Fruit fly (Drosophila melanogaster) whole organism, embryonic: ENCODE data around the gene CG32436.

Source experiments
- ATbp ChIP-seq: fragments of 200-800 bp; sonication (Bioruptor generic); optimal IDR thresholded peaks from 2 replicates; lab custom pipeline; 2017; ENCODE audit warnings: missing biosample characterization, mild to moderate bottlenecking, missing genetic modification characterization, missing genetic modification reagents
- B-H2 ChIP-seq: fragments of 200-800 bp; sonication (Bioruptor generic); optimal IDR thresholded peaks from 2 replicates; lab custom pipeline; 2018; ENCODE audit warnings: missing biosample characterization, mild to moderate bottlenecking, missing genetic modification characterization
- Bgb ChIP-seq: fragments of 200-800 bp; sonication (Bioruptor generic); IDR thresholded peaks from 2 replicates; pipeline ENCODE4 v1.3.6; 2022; ENCODE audit warnings: missing biosample characterization, missing genetic modification characterization; ENCODE audit not compliant: partially characterized antibody
- CG1024 ChIP-seq: fragments of 200-800 bp; sonication (Bioruptor generic); IDR thresholded peaks from 2 replicates; pipeline ENCODE4 v1.3.6; 2022; ENCODE audit warnings: missing biosample characterization, missing genetic modification characterization
- CG10321 ChIP-seq: fragments of 200-800 bp; sonication (Bioruptor generic); IDR thresholded peaks from 2 replicates; pipeline ENCODE4 v1.3.6; 2022; ENCODE audit warnings: missing biosample characterization, missing genetic modification characterization
- CG11456 ChIP-seq: fragments of 200-800 bp; sonication (Bioruptor generic); IDR thresholded peaks from 3 replicates; pipeline ENCODE4 v1.3.6; 2022; ENCODE audit warnings: missing biosample characterization, missing genetic modification characterization
- CG12071 ChIP-seq: fragments of 200-800 bp; sonication (Bioruptor generic); optimal IDR thresholded peaks from 3 replicates; lab custom pipeline; 2018; ENCODE audit warnings: missing biosample characterization, mild to moderate bottlenecking, missing genetic modification characterization
- CG12299 ChIP-seq: fragments of 200-800 bp; sonication (Bioruptor generic); optimal IDR thresholded peaks from 2 replicates; lab custom pipeline; 2018; ENCODE audit warnings: missing biosample characterization, mild to moderate bottlenecking, missing genetic modification characterization
- CG14441 ChIP-seq: fragments of 200-800 bp; sonication (Bioruptor generic); IDR thresholded peaks from 2 replicates; pipeline ENCODE4 v1.3.6; 2022; ENCODE audit warnings: missing biosample characterization, missing genetic modification characterization
- CG15073 ChIP-seq: fragments of 200-800 bp; sonication (Bioruptor generic); optimal IDR thresholded peaks from 2 replicates; lab custom pipeline; 2016; ENCODE audit warnings: missing biosample characterization, missing genetic modification characterization
- CG1647 ChIP-seq: fragments of 200-800 bp; sonication (Bioruptor generic); optimal IDR thresholded peaks from 3 replicates; lab custom pipeline; 2016; ENCODE audit warnings: missing biosample characterization, missing genetic modification characterization
- CG16815 ChIP-seq: fragments of 200-800 bp; sonication (Bioruptor generic); optimal IDR thresholded peaks from 3 replicates; lab custom pipeline; 2017; ENCODE audit warnings: missing biosample characterization, mild to moderate bottlenecking, missing genetic modification characterization
- CG16863 ChIP-seq: fragments of 200-800 bp; sonication (Bioruptor generic); optimal IDR thresholded peaks from 3 replicates; lab custom pipeline; 2016; ENCODE audit warnings: missing biosample characterization, missing genetic modification characterization
- CG2202 ChIP-seq: fragments of 200-800 bp; sonication (Bioruptor generic); optimal IDR thresholded peaks from 2 replicates; lab custom pipeline; 2018; ENCODE audit warnings: missing biosample characterization, mild to moderate bottlenecking, missing genetic modification characterization
- CG2678 ChIP-seq: fragments of 200-800 bp; sonication (Bioruptor generic); optimal IDR thresholded peaks from 3 replicates; lab custom pipeline; 2019; ENCODE audit warnings: missing biosample characterization, mild to moderate bottlenecking, missing genetic modification characterization, moderate library complexity
- CG30431 ChIP-seq: fragments of 200-800 bp; sonication (Bioruptor generic); optimal IDR thresholded peaks from 2 replicates; lab custom pipeline; 2017; ENCODE audit warnings: missing biosample characterization, missing genetic modification characterization
- CG31388 ChIP-seq: fragments of 200-800 bp; sonication (Bioruptor generic); optimal IDR thresholded peaks from 2 replicates; lab custom pipeline; 2016; ENCODE audit warnings: missing biosample characterization, missing genetic modification characterization
- CG32767 ChIP-seq: fragments of 200-800 bp; sonication (Bioruptor generic); IDR thresholded peaks from 2 replicates; pipeline ENCODE4 v1.3.6; 2022; ENCODE audit warnings: missing biosample characterization, missing genetic modification characterization
- CG4730 ChIP-seq: fragments of 200-800 bp; sonication (Bioruptor generic); IDR thresholded peaks from 2 replicates; pipeline ENCODE4 v1.3.6; 2022; ENCODE audit warnings: missing biosample characterization, missing genetic modification characterization
- CG6654 ChIP-seq: fragments of 200-800 bp; sonication (Bioruptor generic); optimal IDR thresholded peaks from 2 replicates; lab custom pipeline; 2017; ENCODE audit warnings: missing biosample characterization, mild to moderate bottlenecking, missing genetic modification characterization
- CG6765 ChIP-seq: fragments of 200-800 bp; sonication (Bioruptor generic); optimal IDR thresholded peaks from 3 replicates; lab custom pipeline; 2017; ENCODE audit warnings: missing biosample characterization, mild to moderate bottlenecking, missing genetic modification characterization
- CG8089 ChIP-seq: fragments of 200-800 bp; sonication (Bioruptor generic); optimal IDR thresholded peaks from 3 replicates; lab custom pipeline; 2016; ENCODE audit warnings: missing biosample characterization, missing genetic modification characterization
- CG8478 ChIP-seq: fragments of >200 bp; optimal IDR thresholded peaks from 2 replicates; lab custom pipeline; 2018
- Dfd ChIP-seq, 2 experiments: fragments of >200 bp; optimal IDR thresholded peaks; 2 replicates each; lab custom pipeline; 2017; ENCODE audit warnings: missing biosample characterization in 2 of 2, missing genetic modification characterization in 2 of 2
- Dip2 ChIP-seq: fragments of 200-800 bp; sonication (Bioruptor generic); IDR thresholded peaks from 2 replicates; pipeline ENCODE4 v1.3.6; 2022; ENCODE audit warnings: missing biosample characterization, missing genetic modification characterization
- E2f1 ChIP-seq: fragments of 200-800 bp; sonication (Bioruptor generic); IDR thresholded peaks from 2 replicates; pipeline ENCODE4 v1.3.6; 2022; ENCODE audit warnings: missing biosample characterization, missing genetic modification characterization
- Elba2 ChIP-seq: fragments of 200-800 bp; sonication (Bioruptor generic); optimal IDR thresholded peaks from 3 replicates; lab custom pipeline; 2016; ENCODE audit warnings: missing biosample characterization, missing genetic modification characterization
- Fer1 ChIP-seq: fragments of 200-800 bp; sonication (Bioruptor generic); optimal IDR thresholded peaks from 2 replicates; lab custom pipeline; 2017; ENCODE audit warnings: missing biosample characterization, mild to moderate bottlenecking, missing genetic modification characterization
- Gsc ChIP-seq: fragments of 200-800 bp; sonication (Bioruptor generic); IDR thresholded peaks from 2 replicates; pipeline ENCODE4 v1.3.6; 2022; ENCODE audit warnings: missing biosample characterization, missing genetic modification characterization
- Gug ChIP-seq: fragments of 200-800 bp; sonication (Bioruptor generic); IDR thresholded peaks from 4 replicates; pipeline ENCODE4 v1.3.6; 2022; ENCODE audit warnings: missing biosample characterization, missing genetic modification characterization
- Lhr ChIP-seq: fragments of 200-800 bp; sonication (Bioruptor generic); optimal IDR thresholded peaks from 3 replicates; lab custom pipeline; 2017; ENCODE audit warnings: mild to moderate bottlenecking, missing biosample characterization, missing genetic modification reagents, missing genetic modification characterization
- Meics ChIP-seq: fragments of 200-800 bp; sonication (Bioruptor generic); optimal IDR thresholded peaks from 2 replicates; lab custom pipeline; 2017; ENCODE audit warnings: missing biosample characterization, mild to moderate bottlenecking, missing genetic modification characterization
- Spps ChIP-seq: fragments of 200-800 bp; sonication (Bioruptor generic); optimal IDR thresholded peaks from 2 replicates; lab custom pipeline; 2018; ENCODE audit warnings: missing biosample characterization, mild to moderate bottlenecking, missing genetic modification characterization
- cato ChIP-seq: fragments of 200-800 bp; sonication (Bioruptor generic); optimal IDR thresholded peaks from 2 replicates; lab custom pipeline; 2016; ENCODE audit warnings: missing biosample characterization, missing genetic modification characterization, borderline replicate concordance
- fu2 ChIP-seq: fragments of 200-800 bp; sonication (Bioruptor generic); optimal IDR thresholded peaks from 2 replicates; lab custom pipeline; 2016; ENCODE audit warnings: missing biosample characterization, missing genetic modification characterization
- gem ChIP-seq: fragments of 200-800 bp; sonication (Bioruptor generic); optimal IDR thresholded peaks from 2 replicates; lab custom pipeline; 2019; ENCODE audit warnings: missing biosample characterization, mild to moderate bottlenecking, missing genetic modification characterization, moderate library complexity
- kah ChIP-seq: fragments of 200-800 bp; sonication (Bioruptor generic); optimal IDR thresholded peaks from 2 replicates; lab custom pipeline; 2018; ENCODE audit warnings: missing biosample characterization, mild to moderate bottlenecking, missing genetic modification characterization
- lbe ChIP-seq: fragments of 200-800 bp; sonication (Bioruptor generic); optimal IDR thresholded peaks from 2 replicates; lab custom pipeline; 2016; ENCODE audit warnings: missing biosample characterization, mild to moderate bottlenecking, missing genetic modification characterization
- lilli ChIP-seq: fragments of 200-800 bp; sonication (Bioruptor generic); optimal IDR thresholded peaks from 3 replicates; lab custom pipeline; 2016; ENCODE audit warnings: missing biosample characterization, missing genetic modification characterization
- mirr ChIP-seq: fragments of 200-800 bp; sonication (Bioruptor generic); optimal IDR thresholded peaks from 3 replicates; lab custom pipeline; 2018; ENCODE audit warnings: missing biosample characterization, mild to moderate bottlenecking, missing genetic modification characterization
- nmo ChIP-seq: fragments of 200-800 bp; sonication (Bioruptor generic); optimal IDR thresholded peaks from 2 replicates; lab custom pipeline; 2018; ENCODE audit warnings: missing biosample characterization, mild to moderate bottlenecking, missing genetic modification characterization, moderate library complexity
- otp ChIP-seq: fragments of 200-800 bp; sonication (Bioruptor generic); IDR thresholded peaks from 3 replicates; pipeline ENCODE4, ENCODE4 v1.3.6; 2022; ENCODE audit warnings: missing biosample characterization, missing genetic modification characterization
- p53 ChIP-seq: fragments of 200-800 bp; sonication (Bioruptor generic); optimal IDR thresholded peaks from 2 replicates; lab custom pipeline; 2016; ENCODE audit warnings: missing biosample characterization, missing genetic modification characterization
- pan ChIP-seq, 4 experiments: fragments of >200 bp in 3 of 4; fragments of 200-800 bp in 1 of 4; sonication (Bioruptor generic) in 1 of 4; optimal IDR thresholded peaks in 3 of 4; IDR thresholded peaks in 1 of 4; 2 replicates each; pipeline versions ENCODE4 v1.3.6 to Lab custom; 2017 to 2022; ENCODE audit warnings: missing biosample characterization in 2 of 4, missing genetic modification characterization in 2 of 4, mixed read lengths in 1 of 4
- row ChIP-seq: fragments of 200-800 bp; sonication (Bioruptor generic); IDR thresholded peaks from 3 replicates; pipeline ENCODE4 v1.3.6; 2022; ENCODE audit warnings: missing biosample characterization, missing genetic modification characterization
- run ChIP-seq: fragments of 200-800 bp; sonication (Bioruptor generic); optimal IDR thresholded peaks from 3 replicates; lab custom pipeline; 2018; ENCODE audit warnings: missing biosample characterization, mild to moderate bottlenecking, missing genetic modification characterization
- slou ChIP-seq: fragments of 200-800 bp; sonication (Bioruptor generic); optimal IDR thresholded peaks from 3 replicates; lab custom pipeline; 2016; ENCODE audit warnings: missing biosample characterization, missing genetic modification characterization
- tna ChIP-seq: fragments of 200-800 bp; sonication (Bioruptor generic); IDR thresholded peaks from 2 replicates; pipeline ENCODE4 v1.3.6; 2022; ENCODE audit warnings: missing biosample characterization, missing genetic modification characterization; ENCODE audit not compliant: partially characterized antibody
- tup ChIP-seq: fragments of 200-800 bp; sonication (Bioruptor generic); optimal IDR thresholded peaks from 2 replicates; lab custom pipeline; 2016; ENCODE audit warnings: missing biosample characterization, mild to moderate bottlenecking, missing genetic modification characterization, moderate library complexity
- vvl ChIP-seq: fragments of 200-800 bp; sonication (Bioruptor generic); IDR thresholded peaks from 2 replicates; pipeline ENCODE4 v1.3.6; 2022; ENCODE audit warnings: missing biosample characterization, missing genetic modification characterization
- yki ChIP-seq: fragments of >200 bp; optimal IDR thresholded peaks from 3 replicates; lab custom pipeline; 2018

The CG32436 gene

dm6 chr3L:21382158-21382610 is 38.4 kb downstream of the CG32436 start, which contains the start of gene rgn (continued):
- TF ChIP-seq CG16863: peak; percentile 6
- no peak for TF ChIP-seq CG1024 (GFP tag; lab: Robert Waterston, UW)
- peak; percentile 36 for TF ChIP-seq CG6654 (GFP tag; lab: Kevin White, UChicago)
- TF ChIP-seq gem (tag; lab: Kevin White, UChicago): peak; percentile 90
- TF ChIP-seq row (GFP tag; lab: Robert Waterston, UW): peak; percentile 81
- TF ChIP-seq cato (GFP tag; lab: Kevin White, UChicago): no peak
- no peak for TF ChIP-seq CG8478
- TF ChIP-seq Bgb: peak; percentile 62; the same call in 1 of the 2 replicates
- peak; percentile 83 for TF ChIP-seq CG14441 (GFP tag; lab: Robert Waterston, UW)
- TF ChIP-seq CG8089 (GFP tag; lab: Kevin White, UChicago): no peak
- no peak for TF ChIP-seq CG10321 (GFP tag; lab: Robert Waterston, UW)
- TF ChIP-seq Lhr (GFP tag; lab: Kevin White, UChicago): no peak
- TF ChIP-seq CG2202: no peak
- no peak for TF ChIP-seq Elba2
- peak; percentile 53 for TF ChIP-seq CG32767 (GFP tag; lab: Robert Waterston, UW)
- peak; percentile 53 for TF ChIP-seq CG12071 (GFP tag; lab: Kevin White, UChicago)
- TF ChIP-seq Fer1 (GFP tag; lab: Kevin White, UChicago): peak; percentile 86
- TF ChIP-seq CG15073 (GFP tag; lab: Kevin White, UChicago): no peak
- peak; percentile 89 for TF ChIP-seq CG2678 (tag; lab: Kevin White, UChicago)
- no peak for TF ChIP-seq lbe (GFP tag; lab: Kevin White, UChicago)
- peak; percentile 77 for TF ChIP-seq vvl (GFP tag; lab: Robert Waterston, UW)
- no peak for TF ChIP-seq Dfd (GFP tag; optimal IDR thresholded peaks at IDR 0.05; lab: Kevin White, UChicago)
- TF ChIP-seq CG1647 (GFP tag; lab: Kevin White, UChicago): no peak
- no peak for TF ChIP-seq Spps (tag; lab: Kevin White, UChicago)
- TF ChIP-seq nmo (GFP tag; lab: Kevin White, UChicago): peak; percentile 73
- peak; percentile 38 for TF ChIP-seq kah (GFP tag; lab: Kevin White, UChicago)
- TF ChIP-seq mirr (GFP tag; lab: Kevin White, UChicago): peak; percentile 25
- no peak for TF ChIP-seq p53 (GFP tag; lab: Kevin White, UChicago)
- peak; percentile 19 for TF ChIP-seq B-H2 (GFP tag; lab: Kevin White, UChicago)
- peak; percentile 79 for TF ChIP-seq CG11456 (GFP tag; lab: Robert Waterston, UW)
- TF ChIP-seq tup (GFP tag; lab: Kevin White, UChicago): no peak
- TF ChIP-seq Gsc (GFP tag; lab: Robert Waterston, UW): no peak
- no peak for TF ChIP-seq pan (optimal IDR thresholded peaks at IDR 0.05; lab: Kevin White, UChicago)
- TF ChIP-seq pan (GFP tag; optimal IDR thresholded peaks at IDR 0.05 in 1 of 2, IDR thresholded peaks at IDR 0.05 in 1 of 2): peak in 1 of 2 experiments; percentile 77
- TF ChIP-seq CG30431 (GFP tag; lab: Kevin White, UChicago): peak; percentile 55
- TF ChIP-seq ATbp (GFP tag; lab: Kevin White, UChicago): peak; percentile 46
- no peak for TF ChIP-seq Dip2 (GFP tag; lab: Robert Waterston, UW)
- no peak for TF ChIP-seq CG12299 (tag; lab: Kevin White, UChicago)
- TF ChIP-seq slou (GFP tag; lab: Kevin White, UChicago): no peak
- no peak for TF ChIP-seq tna (GFP tag; lab: Robert Waterston, UW)
- TF ChIP-seq CG6765 (GFP tag; lab: Kevin White, UChicago): peak; percentile 75
- TF ChIP-seq CG16815: peak; percentile 54
- TF ChIP-seq E2f1 (GFP tag; lab: Robert Waterston, UW): peak; percentile 77
- peak; percentile 63 for TF ChIP-seq lilli (GFP tag; lab: Kevin White, UChicago)
- no peak for TF ChIP-seq CG31388
- TF ChIP-seq run (tag; lab: Kevin White, UChicago): peak; percentile 0
- TF ChIP-seq Meics: peak; percentile 92
- TF ChIP-seq yki (lab: Kevin White, UChicago): no peak
- 0 out of 3 replicates have a peak, but pooled peaks have one; percentile 51 for TF ChIP-seq otp
- peak; percentile 63; the same call in 1 of the 4 replicates for TF ChIP-seq Gug (GFP tag; lab: Robert Waterston, UW)
- peak; percentile 60; the same call in 1 of the 2 replicates for TF ChIP-seq CG4730
- TF ChIP-seq fu2: peak; percentile 52
